Worm (Caenorhabditis elegans) whole organism, young adult: ENCODE results near the gene otub-1.

Source experiments
- C06A6.2 ChIP-seq: fragments of 200-800 bp; sonication (Bioruptor generic); conservative IDR thresholded peaks from 2 replicates; pipeline ENCODE4 v1.3.6; 2022; ENCODE audit warnings: missing genetic modification characterization, missing compliant biosample characterization
- F39B2.1 ChIP-seq: fragments of 200-800 bp; sonication (Bioruptor generic); IDR thresholded peaks from 2 replicates; pipeline ENCODE4 v1.3.6; 2022; ENCODE audit warnings: missing genetic modification reagents, missing genetic modification characterization, missing compliant biosample characterization
- athp-1 ChIP-seq: sonication (generic microtip); optimal IDR thresholded peaks from 2 replicates; lab custom pipeline; 2017; ENCODE audit warnings: mild to moderate bottlenecking, missing genetic modification characterization, missing compliant biosample characterization
- ceh-100 ChIP-seq: fragments of 200-800 bp; sonication (Bioruptor generic); IDR thresholded peaks from 2 replicates; pipeline ENCODE4 v1.3.6; 2022; ENCODE audit warnings: missing genetic modification reagents, missing genetic modification characterization, missing compliant biosample characterization
- dpff-1 ChIP-seq: sonication (generic microtip); optimal IDR thresholded peaks from 2 replicates; lab custom pipeline; 2017; ENCODE audit warnings: mild to moderate bottlenecking, missing genetic modification characterization, missing compliant biosample characterization
- lin-54 ChIP-seq: fragments of 200-800 bp; sonication (Bioruptor generic); optimal IDR thresholded peaks from 2 replicates; lab custom pipeline; 2018; ENCODE audit warnings: mild to moderate bottlenecking, missing genetic modification characterization, missing compliant biosample characterization
- madf-10 ChIP-seq: sonication (generic microtip); optimal IDR thresholded peaks from 2 replicates; lab custom pipeline; 2016; ENCODE audit warnings: mild to moderate bottlenecking, missing genetic modification characterization, missing compliant biosample characterization
- ztf-18 ChIP-seq: sonication (generic microtip); optimal IDR thresholded peaks from 2 replicates; lab custom pipeline; 2016; ENCODE audit warnings: missing genotype, mild to moderate bottlenecking, missing genetic modification characterization, missing compliant biosample characterization

DNA sequence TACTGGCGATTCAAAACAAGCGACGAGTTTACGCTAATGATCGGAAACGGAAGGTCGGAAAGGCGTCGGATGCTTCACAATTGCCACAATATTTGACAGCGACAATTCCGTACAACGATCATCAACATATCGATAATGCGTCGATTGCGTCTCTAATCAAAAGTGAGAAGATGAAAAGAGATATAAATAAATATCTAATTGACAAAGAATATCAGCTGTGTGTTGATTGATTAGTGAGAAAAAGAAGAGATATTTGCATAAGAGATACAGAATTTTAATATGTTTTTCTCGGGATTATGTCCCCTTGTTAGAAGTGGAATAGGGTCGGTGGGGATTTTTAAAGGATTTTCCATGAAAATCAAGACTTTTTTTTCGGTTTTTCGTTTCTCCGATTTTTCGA is 12.5 kb downstream of the otub-1 start:
- TF ChIP-seq ceh-100 (GFP tag; lab: Robert Waterston, UW), result no peak
- no peak for TF ChIP-seq madf-10 (tag; lab: Kevin White, UChicago)
- no peak for TF ChIP-seq C06A6.2 (GFP tag; lab: Robert Waterston, UW)
- TF ChIP-seq lin-54 (GFP tag; lab: Kevin White, UChicago), result no peak
- TF ChIP-seq athp-1 (tag; lab: Kevin White, UChicago), result no peak
- TF ChIP-seq F39B2.1 (GFP tag; lab: Robert Waterston, UW), result no peak
- TF ChIP-seq ztf-18, result no peak
- no peak for TF ChIP-seq dpff-1 (tag; lab: Kevin White, UChicago)
